Fruit fly (Drosophila melanogaster) whole organism, pupa: ENCODE results near the gene synr.
A peak's percentile ranks its signal among the peaks of the same experiment; 100 is the strongest.

ENCODE experiments used
- CG10348 ChIP-seq: fragments of 200-800 bp; sonication (Bioruptor generic); IDR thresholded peaks from 2 replicates; pipeline ENCODE4 v1.3.6; 2022; ENCODE audit warnings: missing biosample characterization, missing genetic modification characterization
- CG12605 ChIP-seq: fragments of 200-800 bp; sonication (Bioruptor generic); IDR thresholded peaks from 2 replicates; pipeline ENCODE4 v1.3.6; 2022; ENCODE audit warnings: missing biosample characterization, missing genetic modification characterization
- CG13204 ChIP-seq: fragments of 200-800 bp; sonication (Bioruptor generic); optimal IDR thresholded peaks from 2 replicates; lab custom pipeline; 2018; ENCODE audit warnings: missing biosample characterization, mild to moderate bottlenecking, missing genetic modification characterization, moderate library complexity
- CG14655 ChIP-seq: fragments of 200-800 bp; sonication (Bioruptor generic); optimal IDR thresholded peaks from 3 replicates; lab custom pipeline; 2017; ENCODE audit warnings: mild to moderate bottlenecking, missing biosample characterization, missing genetic modification reagents, missing genetic modification characterization
- CG15710 ChIP-seq: fragments of 200-800 bp; sonication (Bioruptor generic); optimal IDR thresholded peaks from 2 replicates; lab custom pipeline; 2018; ENCODE audit warnings: missing biosample characterization, mild to moderate bottlenecking, missing genetic modification characterization, moderate library complexity
- CG17806 ChIP-seq: fragments of 200-800 bp; sonication (Bioruptor generic); optimal IDR thresholded peaks from 2 replicates; lab custom pipeline; 2018; ENCODE audit warnings: missing biosample characterization, mild to moderate bottlenecking, missing genetic modification characterization, moderate library complexity
- CG32121 ChIP-seq: fragments of 200-800 bp; sonication (Bioruptor generic); IDR thresholded peaks from 2 replicates; pipeline ENCODE4 v1.3.6; 2022; ENCODE audit warnings: missing biosample characterization, missing genetic modification characterization
- CG34367 ChIP-seq: fragments of 200-800 bp; sonication (Bioruptor generic); optimal IDR thresholded peaks from 2 replicates; lab custom pipeline; 2018; ENCODE audit warnings: missing biosample characterization, mild to moderate bottlenecking, missing genetic modification characterization
- CG4496 ChIP-seq: fragments of 200-800 bp; sonication (Bioruptor generic); IDR thresholded peaks from 3 replicates; pipeline ENCODE4 v1.3.6; 2022; ENCODE audit warnings: missing biosample characterization, missing genetic modification characterization
- CG8159 ChIP-seq: fragments of 200-800 bp; sonication (Bioruptor generic); optimal IDR thresholded peaks from 3 replicates; lab custom pipeline; 2018; ENCODE audit warnings: missing biosample characterization, mild to moderate bottlenecking, missing genetic modification characterization, moderate library complexity
- CG8301 ChIP-seq: fragments of 200-800 bp; sonication (Bioruptor generic); optimal IDR thresholded peaks from 2 replicates; lab custom pipeline; 2018; ENCODE audit warnings: missing biosample characterization, mild to moderate bottlenecking, missing genetic modification characterization
- CG9948 ChIP-seq: fragments of 200-800 bp; sonication (Bioruptor generic); optimal IDR thresholded peaks from 2 replicates; lab custom pipeline; 2018; ENCODE audit warnings: missing biosample characterization, mild to moderate bottlenecking, missing genetic modification characterization, moderate library complexity
- D1 ChIP-seq: fragments of 200-800 bp; sonication (Bioruptor generic); optimal IDR thresholded peaks from 2 replicates; lab custom pipeline; 2018; ENCODE audit warnings: missing biosample characterization, mild to moderate bottlenecking, missing genetic modification characterization, moderate library complexity
- EcR ChIP-seq: fragments of 200-800 bp; sonication (Bioruptor generic); optimal IDR thresholded peaks from 3 replicates; lab custom pipeline; 2019; ENCODE audit warnings: missing biosample characterization, missing genetic modification characterization, mild to moderate bottlenecking, moderate library complexity, missing genetic modification reagents
- Ets98B ChIP-seq: fragments of 200-800 bp; sonication (Bioruptor generic); IDR thresholded peaks from 2 replicates; pipeline ENCODE4 v1.3.6; 2022; ENCODE audit warnings: missing biosample characterization, missing genetic modification characterization
- Pif1A ChIP-seq: fragments of 200-800 bp; sonication (Bioruptor generic); optimal IDR thresholded peaks from 3 replicates; lab custom pipeline; 2016; ENCODE audit warnings: missing biosample characterization, missing genetic modification characterization
- Pif1B ChIP-seq: fragments of 200-800 bp; sonication (Bioruptor generic); optimal IDR thresholded peaks from 3 replicates; lab custom pipeline; 2016; ENCODE audit warnings: missing biosample characterization, missing genetic modification characterization
- Snoo ChIP-seq: fragments of 200-800 bp; sonication (Bioruptor generic); optimal IDR thresholded peaks from 3 replicates; lab custom pipeline; 2017; ENCODE audit warnings: missing biosample characterization, mild to moderate bottlenecking, missing genetic modification characterization, inconsistent platforms
- fd96Ca ChIP-seq: fragments of 200-800 bp; sonication (Bioruptor generic); IDR thresholded peaks from 3 replicates; pipeline ENCODE4 v1.3.6; 2022; ENCODE audit warnings: missing biosample characterization, missing genetic modification characterization
- gl ChIP-seq: fragments of 200-800 bp; sonication (Bioruptor generic); optimal IDR thresholded peaks from 2 replicates; lab custom pipeline; 2018; ENCODE audit warnings: missing biosample characterization, mild to moderate bottlenecking, missing genetic modification characterization
- rn ChIP-seq: fragments of 200-800 bp; sonication (Bioruptor generic); IDR thresholded peaks from 2 replicates; pipeline ENCODE4 v1.3.6; 2022; ENCODE audit warnings: missing biosample characterization, missing genetic modification characterization

Gene synr

dm6 chr2L:4916738-4917137 is 25.8 kb upstream of the synr start:
- no peak for TF ChIP-seq CG34367 (tag; lab: Kevin White, UChicago)
- TF ChIP-seq CG9948 (tag; lab: Kevin White, UChicago): no peak
- TF ChIP-seq EcR (GFP tag; lab: Kevin White, UChicago): no peak
- no peak for TF ChIP-seq CG13204 (GFP tag; lab: Kevin White, UChicago)
- no peak for TF ChIP-seq Snoo (tag; lab: Kevin White, UChicago)
- no peak for TF ChIP-seq rn (GFP tag; lab: Robert Waterston, UW)
- TF ChIP-seq Ets98B: no peak
- TF ChIP-seq CG8159 (tag; lab: Kevin White, UChicago): no peak

- TF ChIP-seq Ets98B (no peak), CG8159 (tag; lab: Kevin White, UChicago) (no peak), Snoo (tag; lab: Kevin White, UChicago) (no peak), EcR (GFP tag; lab: Kevin White, UChicago) (no peak), gl (tag; lab: Kevin White, UChicago) (no peak), CG9948 (tag; lab: Kevin White, UChicago) (no peak), CG17806 (tag; lab: Kevin White, UChicago) (no peak), CG34367 (tag; lab: Kevin White, UChicago) (no peak), CG32121 (no peak), rn (GFP tag; lab: Robert Waterston, UW) (no peak), D1 (tag; lab: Kevin White, UChicago) (no peak), CG4496 (peak; percentile 55; the same call in 2 of the 3 replicates), CG12605 (peak; percentile 28; the same call in 1 of the 2 replicates), CG13204 (GFP tag; lab: Kevin White, UChicago) (no peak), CG15710 (no peak)
Observed at dm6 chr2L:4928340-4928739, 14.2 kb upstream of the synr start.

dm6 chr2L:4930541-4930940 is 12.0 kb upstream of the synr start:
- no peak for TF ChIP-seq fd96Ca (GFP tag; lab: Robert Waterston, UW)
- TF ChIP-seq rn (GFP tag; lab: Robert Waterston, UW): no peak
- no peak for TF ChIP-seq CG8301 (tag; lab: Kevin White, UChicago)
- TF ChIP-seq Snoo (tag; lab: Kevin White, UChicago): no peak
- no peak for TF ChIP-seq D1 (tag; lab: Kevin White, UChicago)
- peak; percentile 35; the same call in 2 of the 3 replicates for TF ChIP-seq CG4496
- TF ChIP-seq CG8159 (tag; lab: Kevin White, UChicago): no peak
- TF ChIP-seq Ets98B: peak; percentile 54; the same call in 1 of the 2 replicates
- TF ChIP-seq CG32121: peak; percentile 31; the same call in 1 of the 2 replicates
- no peak for TF ChIP-seq CG17806 (tag; lab: Kevin White, UChicago)
- no peak for TF ChIP-seq CG13204 (GFP tag; lab: Kevin White, UChicago)
- peak; percentile 14 for TF ChIP-seq CG14655 (GFP tag; lab: Kevin White, UChicago)
- TF ChIP-seq CG34367 (tag; lab: Kevin White, UChicago): no peak
- TF ChIP-seq EcR (GFP tag; lab: Kevin White, UChicago): no peak
- TF ChIP-seq CG12605: peak; percentile 57; the same call in 1 of the 2 replicates
- no peak for TF ChIP-seq Pif1B (GFP tag; lab: Kevin White, UChicago)
- no peak for TF ChIP-seq CG9948 (tag; lab: Kevin White, UChicago)
- no peak for TF ChIP-seq gl (tag; lab: Kevin White, UChicago)
- no peak for TF ChIP-seq CG15710
- TF ChIP-seq CG10348: no peak
- TF ChIP-seq Pif1A (GFP tag; lab: Kevin White, UChicago): no peak

DNA sequence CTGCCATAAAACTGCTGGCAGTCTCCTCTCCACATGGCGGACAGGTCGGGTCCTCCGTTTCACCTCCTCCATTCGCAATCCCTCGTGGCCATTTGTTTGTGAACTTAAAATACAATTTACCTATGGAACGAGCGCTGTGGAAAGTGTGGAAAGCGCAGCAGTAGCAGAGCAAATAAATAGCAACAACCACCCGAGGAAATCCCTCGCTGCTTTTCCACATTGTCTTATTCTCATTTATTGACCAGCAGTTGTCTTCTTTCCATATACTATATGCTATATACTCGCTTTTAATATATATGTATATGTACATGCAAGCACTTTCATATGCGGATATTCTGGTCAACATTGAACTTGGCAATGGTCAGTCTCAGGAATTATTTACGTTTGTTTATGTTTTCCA is 10.3 kb upstream of the synr start, which contains the start of gene hoe1:
Gene hoe1, minus strand, starts transcription at position 101 of the 400 bp plus-strand sequence.
- TF ChIP-seq CG9948 (tag; lab: Kevin White, UChicago) (no peak), CG15710 (no peak), Ets98B (no peak), gl (tag; lab: Kevin White, UChicago) (no peak), CG8159 (tag; lab: Kevin White, UChicago) (no peak), CG4496 (no peak), CG10348 (no peak), CG13204 (GFP tag; lab: Kevin White, UChicago) (no peak)

dm6 chr2L:4936325-4936869 is 6.1 kb upstream of the synr start, which contains the start of gene hoe2:
Gene hoe2 (minus strand): TSS chr2L:4936450.
- no peak for TF ChIP-seq rn (GFP tag; lab: Robert Waterston, UW)
- TF ChIP-seq CG12605: peak; percentile 60; the same call in 1 of the 2 replicates
- no peak for TF ChIP-seq CG4496
- no peak for TF ChIP-seq fd96Ca (GFP tag; lab: Robert Waterston, UW)
- no peak for TF ChIP-seq Pif1A (GFP tag; lab: Kevin White, UChicago)

DNA sequence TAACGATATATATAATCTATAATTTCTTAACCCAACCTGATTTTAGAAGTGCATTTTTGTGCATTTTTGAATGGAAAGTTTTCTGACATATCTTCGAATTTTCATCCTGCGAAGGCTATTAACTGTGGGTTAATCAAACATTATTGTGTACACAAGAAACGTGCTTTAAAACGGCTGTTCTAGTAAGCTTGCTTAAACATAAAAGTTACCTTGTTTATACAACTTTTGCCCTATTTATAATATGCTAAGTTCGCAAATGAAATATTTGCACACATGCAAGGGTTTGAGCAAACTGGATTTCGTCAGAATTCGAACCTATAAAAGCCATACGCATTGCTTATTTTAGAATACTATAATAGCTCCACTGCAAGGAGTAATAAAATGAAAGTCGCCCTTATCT is 5.5 kb upstream of the synr start, which contains the start of gene Sgs1:
Gene Sgs1, plus strand, starts transcription at position 350 of the 400 bp plus-strand sequence.
- TF ChIP-seq gl (tag; lab: Kevin White, UChicago): no peak
- TF ChIP-seq Snoo (tag; lab: Kevin White, UChicago): no peak
- no peak for TF ChIP-seq rn (GFP tag; lab: Robert Waterston, UW)
- no peak for TF ChIP-seq CG32121
- TF ChIP-seq D1 (tag; lab: Kevin White, UChicago): no peak
- no peak for TF ChIP-seq CG10348
- TF ChIP-seq CG13204 (GFP tag; lab: Kevin White, UChicago): no peak
- TF ChIP-seq CG34367 (tag; lab: Kevin White, UChicago): no peak
- TF ChIP-seq CG12605: no peak
